Fruit fly (Drosophila melanogaster) whole organism, pupa: Measurements from ENCODE around the gene Amnionless.
A peak's percentile ranks its signal among the peaks of the same experiment; 100 is the strongest.

Experiments used
- CG10348 ChIP-seq: fragments of 200-800 bp; sonication (Bioruptor generic); IDR thresholded peaks from 2 replicates; pipeline ENCODE4 v1.3.6; 2022; ENCODE audit warnings: missing biosample characterization, missing genetic modification characterization
- CG12605 ChIP-seq: fragments of 200-800 bp; sonication (Bioruptor generic); IDR thresholded peaks from 2 replicates; pipeline ENCODE4 v1.3.6; 2022; ENCODE audit warnings: missing biosample characterization, missing genetic modification characterization
- CG13204 ChIP-seq: fragments of 200-800 bp; sonication (Bioruptor generic); optimal IDR thresholded peaks from 2 replicates; lab custom pipeline; 2018; ENCODE audit warnings: missing biosample characterization, mild to moderate bottlenecking, missing genetic modification characterization, moderate library complexity
- CG14655 ChIP-seq: fragments of 200-800 bp; sonication (Bioruptor generic); optimal IDR thresholded peaks from 3 replicates; lab custom pipeline; 2017; ENCODE audit warnings: mild to moderate bottlenecking, missing biosample characterization, missing genetic modification reagents, missing genetic modification characterization
- CG15710 ChIP-seq: fragments of 200-800 bp; sonication (Bioruptor generic); optimal IDR thresholded peaks from 2 replicates; lab custom pipeline; 2018; ENCODE audit warnings: missing biosample characterization, mild to moderate bottlenecking, missing genetic modification characterization, moderate library complexity
- CG17806 ChIP-seq: fragments of 200-800 bp; sonication (Bioruptor generic); optimal IDR thresholded peaks from 2 replicates; lab custom pipeline; 2018; ENCODE audit warnings: missing biosample characterization, mild to moderate bottlenecking, missing genetic modification characterization, moderate library complexity
- CG32121 ChIP-seq: fragments of 200-800 bp; sonication (Bioruptor generic); IDR thresholded peaks from 2 replicates; pipeline ENCODE4 v1.3.6; 2022; ENCODE audit warnings: missing biosample characterization, missing genetic modification characterization
- CG34367 ChIP-seq: fragments of 200-800 bp; sonication (Bioruptor generic); optimal IDR thresholded peaks from 2 replicates; lab custom pipeline; 2018; ENCODE audit warnings: missing biosample characterization, mild to moderate bottlenecking, missing genetic modification characterization
- CG4496 ChIP-seq: fragments of 200-800 bp; sonication (Bioruptor generic); IDR thresholded peaks from 3 replicates; pipeline ENCODE4 v1.3.6; 2022; ENCODE audit warnings: missing biosample characterization, missing genetic modification characterization
- CG8159 ChIP-seq: fragments of 200-800 bp; sonication (Bioruptor generic); optimal IDR thresholded peaks from 3 replicates; lab custom pipeline; 2018; ENCODE audit warnings: missing biosample characterization, mild to moderate bottlenecking, missing genetic modification characterization, moderate library complexity
- CG8301 ChIP-seq: fragments of 200-800 bp; sonication (Bioruptor generic); optimal IDR thresholded peaks from 2 replicates; lab custom pipeline; 2018; ENCODE audit warnings: missing biosample characterization, mild to moderate bottlenecking, missing genetic modification characterization
- CG9948 ChIP-seq: fragments of 200-800 bp; sonication (Bioruptor generic); optimal IDR thresholded peaks from 2 replicates; lab custom pipeline; 2018; ENCODE audit warnings: missing biosample characterization, mild to moderate bottlenecking, missing genetic modification characterization, moderate library complexity
- D1 ChIP-seq: fragments of 200-800 bp; sonication (Bioruptor generic); optimal IDR thresholded peaks from 2 replicates; lab custom pipeline; 2018; ENCODE audit warnings: missing biosample characterization, mild to moderate bottlenecking, missing genetic modification characterization, moderate library complexity
- EcR ChIP-seq: fragments of 200-800 bp; sonication (Bioruptor generic); optimal IDR thresholded peaks from 3 replicates; lab custom pipeline; 2019; ENCODE audit warnings: missing biosample characterization, missing genetic modification characterization, mild to moderate bottlenecking, moderate library complexity, missing genetic modification reagents
- Ets98B ChIP-seq: fragments of 200-800 bp; sonication (Bioruptor generic); IDR thresholded peaks from 2 replicates; pipeline ENCODE4 v1.3.6; 2022; ENCODE audit warnings: missing biosample characterization, missing genetic modification characterization
- Pif1A ChIP-seq: fragments of 200-800 bp; sonication (Bioruptor generic); optimal IDR thresholded peaks from 3 replicates; lab custom pipeline; 2016; ENCODE audit warnings: missing biosample characterization, missing genetic modification characterization
- Pif1B ChIP-seq: fragments of 200-800 bp; sonication (Bioruptor generic); optimal IDR thresholded peaks from 3 replicates; lab custom pipeline; 2016; ENCODE audit warnings: missing biosample characterization, missing genetic modification characterization
- Snoo ChIP-seq: fragments of 200-800 bp; sonication (Bioruptor generic); optimal IDR thresholded peaks from 3 replicates; lab custom pipeline; 2017; ENCODE audit warnings: missing biosample characterization, mild to moderate bottlenecking, missing genetic modification characterization, inconsistent platforms
- fd96Ca ChIP-seq: fragments of 200-800 bp; sonication (Bioruptor generic); IDR thresholded peaks from 3 replicates; pipeline ENCODE4 v1.3.6; 2022; ENCODE audit warnings: missing biosample characterization, missing genetic modification characterization
- gl ChIP-seq: fragments of 200-800 bp; sonication (Bioruptor generic); optimal IDR thresholded peaks from 2 replicates; lab custom pipeline; 2018; ENCODE audit warnings: missing biosample characterization, mild to moderate bottlenecking, missing genetic modification characterization
- rn ChIP-seq: fragments of 200-800 bp; sonication (Bioruptor generic); IDR thresholded peaks from 2 replicates; pipeline ENCODE4 v1.3.6; 2022; ENCODE audit warnings: missing biosample characterization, missing genetic modification characterization

The Amnionless gene

dm6 chr2L:306188-306927 is 17.4 kb upstream of the Amnionless start:
- TF ChIP-seq CG4496 = 0 out of 3 replicates have a peak, but pooled peaks have one; percentile 33
- TF ChIP-seq EcR (GFP tag; lab: Kevin White, UChicago) = peak; percentile 14
- TF ChIP-seq D1 = no peak

- TF ChIP-seq CG8159 (tag; lab: Kevin White, UChicago) (peak; percentile 14), rn (no peak), CG12605 (no peak), CG34367 (tag; lab: Kevin White, UChicago) (no peak), Pif1A (GFP tag; lab: Kevin White, UChicago) (no peak), gl (tag; lab: Kevin White, UChicago) (no peak), EcR (GFP tag; lab: Kevin White, UChicago) (no peak), CG4496 (no peak), D1 (no peak), CG10348 (GFP tag; lab: Robert Waterston, UW) (no peak), CG14655 (peak; percentile 9), CG17806 (peak; percentile 11), CG15710 (tag; lab: Kevin White, UChicago) (peak; percentile 27)
- TF ChIP-seq, all 21 proteins: peak for 4
Measured at dm6 chr2L:305646-306045, 16.7 kb upstream of the Amnionless start, which contains the start of gene Plc21C. Plc21C (plus strand) TSS chr2L:305935.

- TF ChIP-seq CG10348 (GFP tag; lab: Robert Waterston, UW) (no peak), rn (no peak), Snoo (no peak), D1 (no peak), CG13204 (GFP tag; lab: Kevin White, UChicago) (no peak), Pif1B (no peak), fd96Ca (GFP tag; lab: Robert Waterston, UW) (no peak), CG9948 (tag; lab: Kevin White, UChicago) (no peak), CG34367 (tag; lab: Kevin White, UChicago) (no peak), CG17806 (no peak), CG32121 (GFP tag; lab: Robert Waterston, UW) (no peak)
Measured at dm6 chr2L:305198-305597, 16.3 kb upstream of the Amnionless start.

dm6 chr2L:303306-303962 is 14.5 kb upstream of the Amnionless start:
- no peak for TF ChIP-seq CG15710 (tag; lab: Kevin White, UChicago)
- no peak for TF ChIP-seq CG10348 (GFP tag; lab: Robert Waterston, UW)
- TF ChIP-seq Pif1A (GFP tag; lab: Kevin White, UChicago) = no peak
- no peak for TF ChIP-seq gl (tag; lab: Kevin White, UChicago)
- no peak for TF ChIP-seq fd96Ca (GFP tag; lab: Robert Waterston, UW)
- TF ChIP-seq Snoo = no peak
- no peak for TF ChIP-seq EcR (GFP tag; lab: Kevin White, UChicago)
- no peak for TF ChIP-seq CG14655
- no peak for TF ChIP-seq D1
- TF ChIP-seq CG8159 (tag; lab: Kevin White, UChicago) = no peak
- no peak for TF ChIP-seq CG17806
- TF ChIP-seq CG34367 (tag; lab: Kevin White, UChicago) = no peak
- TF ChIP-seq CG13204 (GFP tag; lab: Kevin White, UChicago) = no peak
- no peak for TF ChIP-seq CG32121 (GFP tag; lab: Robert Waterston, UW)
- no peak for TF ChIP-seq Ets98B (GFP tag; lab: Robert Waterston, UW)
- no peak for TF ChIP-seq CG9948 (tag; lab: Kevin White, UChicago)
- TF ChIP-seq CG12605 = no peak
- TF ChIP-seq rn = no peak
- TF ChIP-seq, all 21 proteins: peak for 0

- no peak for TF ChIP-seq Ets98B (GFP tag; lab: Robert Waterston, UW)
- no peak for TF ChIP-seq D1
- TF ChIP-seq CG32121 (GFP tag; lab: Robert Waterston, UW) = no peak
- no peak for TF ChIP-seq CG34367 (tag; lab: Kevin White, UChicago)
Measured at dm6 chr2L:300877-301706, 12.1 kb upstream of the Amnionless start.

dm6 chr2L:300006-300405 is 11.1 kb upstream of the Amnionless start:
- no peak for TF ChIP-seq CG34367 (tag; lab: Kevin White, UChicago)
- TF ChIP-seq Pif1A (GFP tag; lab: Kevin White, UChicago) = no peak
- no peak for TF ChIP-seq CG4496
- TF ChIP-seq CG8301 (tag; lab: Kevin White, UChicago) = no peak
- no peak for TF ChIP-seq CG13204 (GFP tag; lab: Kevin White, UChicago)
- no peak for TF ChIP-seq EcR (GFP tag; lab: Kevin White, UChicago)
- no peak for TF ChIP-seq CG32121 (GFP tag; lab: Robert Waterston, UW)
- no peak for TF ChIP-seq CG15710 (tag; lab: Kevin White, UChicago)
- TF ChIP-seq fd96Ca (GFP tag; lab: Robert Waterston, UW) = no peak
- no peak for TF ChIP-seq D1
- TF ChIP-seq Ets98B (GFP tag; lab: Robert Waterston, UW) = no peak
- no peak for TF ChIP-seq Pif1B
- no peak for TF ChIP-seq CG9948 (tag; lab: Kevin White, UChicago)
- TF ChIP-seq Snoo = no peak
- TF ChIP-seq rn = no peak
- no peak for TF ChIP-seq CG10348 (GFP tag; lab: Robert Waterston, UW)
- no peak for TF ChIP-seq CG14655
- no peak for TF ChIP-seq CG8159 (tag; lab: Kevin White, UChicago)
- TF ChIP-seq CG17806 = no peak
- no peak for TF ChIP-seq gl (tag; lab: Kevin White, UChicago)
